Fruit fly (Drosophila melanogaster) whole organism, embryonic: ENCODE results near the gene CG10194.

ENCODE experiments used
- Antp ChIP-seq: fragments of 200-800 bp; sonication (Bioruptor generic); optimal IDR thresholded peaks from 3 replicates; lab custom pipeline; 2016; ENCODE audit warnings: missing biosample characterization, missing genetic modification characterization
- Awh ChIP-seq: fragments of 200-800 bp; sonication (Bioruptor generic); IDR thresholded peaks from 2 replicates; pipeline ENCODE4, ENCODE4 v1.3.6; 2022; ENCODE audit warnings: missing biosample characterization, missing genetic modification characterization
- C15 ChIP-seq: fragments of 200-800 bp; sonication (Bioruptor generic); IDR thresholded peaks from 3 replicates; pipeline ENCODE4 v1.3.6; 2022; ENCODE audit warnings: missing biosample characterization, missing genetic modification characterization
- CG10147 ChIP-seq: fragments of 200-800 bp; sonication (Bioruptor generic); optimal IDR thresholded peaks from 2 replicates; lab custom pipeline; 2019; ENCODE audit warnings: missing biosample characterization, mild to moderate bottlenecking, missing genetic modification characterization, moderate library complexity
- CG10979 ChIP-seq: fragments of 200-800 bp; sonication (Bioruptor generic); optimal IDR thresholded peaks from 2 replicates; lab custom pipeline; 2018; ENCODE audit warnings: missing biosample characterization, mild to moderate bottlenecking, missing genetic modification characterization, moderate library complexity
- CG11398 ChIP-seq: fragments of 200-800 bp; sonication (Bioruptor generic); optimal IDR thresholded peaks from 2 replicates; lab custom pipeline; 2016; ENCODE audit warnings: missing biosample characterization, missing genetic modification characterization
- CG11504 ChIP-seq: fragments of 200-800 bp; sonication (Bioruptor generic); optimal IDR thresholded peaks from 3 replicates; lab custom pipeline; 2019; ENCODE audit warnings: missing biosample characterization, mild to moderate bottlenecking, missing genetic modification characterization, moderate library complexity
- CG11560 ChIP-seq: fragments of 200-800 bp; sonication (Bioruptor generic); IDR thresholded peaks from 3 replicates; pipeline ENCODE4 v1.3.6; 2022; ENCODE audit warnings: missing biosample characterization, missing genetic modification characterization
- CG13296 ChIP-seq: fragments of 200-800 bp; sonication (Bioruptor generic); optimal IDR thresholded peaks from 3 replicates; lab custom pipeline; 2018; ENCODE audit warnings: missing biosample characterization, mild to moderate bottlenecking, missing genetic modification characterization
- CG14667 ChIP-seq: fragments of 200-800 bp; sonication (Bioruptor generic); IDR thresholded peaks from 2 replicates; pipeline ENCODE4 v1.3.6; 2022; ENCODE audit warnings: missing biosample characterization, missing genetic modification characterization
- CG1529 ChIP-seq: fragments of 200-800 bp; sonication (Bioruptor generic); optimal IDR thresholded peaks from 3 replicates; lab custom pipeline; 2018; ENCODE audit warnings: missing biosample characterization, missing genetic modification characterization
- CG18476 ChIP-seq: fragments of 200-800 bp; sonication (Bioruptor generic); optimal IDR thresholded peaks from 2 replicates; lab custom pipeline; 2016; ENCODE audit warnings: missing biosample characterization, mild to moderate bottlenecking, missing genetic modification characterization
- CG2129 ChIP-seq: fragments of 200-800 bp; sonication (Bioruptor generic); IDR thresholded peaks from 2 replicates; pipeline ENCODE4 v1.3.6; 2022; ENCODE audit warnings: missing biosample characterization, missing genetic modification characterization; ENCODE audit not compliant: partially characterized antibody
- CG31388 ChIP-seq: fragments of 200-800 bp; sonication (Bioruptor generic); optimal IDR thresholded peaks from 2 replicates; lab custom pipeline; 2016; ENCODE audit warnings: missing biosample characterization, missing genetic modification characterization
- CG31441 ChIP-seq: fragments of 200-800 bp; sonication (Bioruptor generic); IDR thresholded peaks from 2 replicates; pipeline ENCODE4 v1.3.6; 2022; ENCODE audit warnings: missing biosample characterization, missing genetic modification characterization
- CG32772 ChIP-seq: fragments of 200-800 bp; sonication (Bioruptor generic); IDR thresholded peaks from 2 replicates; pipeline ENCODE4 v1.3.6; 2022; ENCODE audit warnings: missing biosample characterization, missing genetic modification characterization
- CG3281 ChIP-seq: fragments of 200-800 bp; sonication (Bioruptor generic); optimal IDR thresholded peaks from 3 replicates; lab custom pipeline; 2017; ENCODE audit warnings: missing biosample characterization, mild to moderate bottlenecking, missing genetic modification characterization
- CG3838 ChIP-seq: fragments of 200-800 bp; sonication (Bioruptor generic); optimal IDR thresholded peaks from 3 replicates; lab custom pipeline; 2016; ENCODE audit warnings: missing biosample characterization, missing genetic modification characterization
- CG4707 ChIP-seq: fragments of 200-800 bp; sonication (Bioruptor generic); optimal IDR thresholded peaks from 2 replicates; lab custom pipeline; 2018; ENCODE audit warnings: missing biosample characterization, mild to moderate bottlenecking, missing genetic modification characterization, moderate library complexity
- CG6689 ChIP-seq: fragments of 200-800 bp; sonication (Bioruptor generic); IDR thresholded peaks from 2 replicates; pipeline ENCODE4 v1.3.6; 2022; ENCODE audit warnings: missing biosample characterization, missing genetic modification characterization
- CG7357 ChIP-seq: fragments of 200-800 bp; sonication (Bioruptor generic); IDR thresholded peaks from 3 replicates; pipeline ENCODE4 v1.3.6; 2022; ENCODE audit warnings: missing biosample characterization, missing genetic modification characterization
- CG7987 ChIP-seq: fragments of 200-800 bp; sonication (Bioruptor generic); optimal IDR thresholded peaks from 2 replicates; lab custom pipeline; 2018; ENCODE audit warnings: missing biosample characterization, mild to moderate bottlenecking, missing genetic modification characterization, moderate library complexity
- Dek ChIP-seq: fragments of 200-800 bp; sonication (Bioruptor generic); optimal IDR thresholded peaks from 3 replicates; lab custom pipeline; 2019; ENCODE audit warnings: missing biosample characterization, mild to moderate bottlenecking, missing genetic modification characterization, moderate library complexity
- HLHmδ ChIP-seq: fragments of 200-800 bp; sonication (Bioruptor generic); optimal IDR thresholded peaks from 2 replicates; lab custom pipeline; 2018; ENCODE audit warnings: missing biosample characterization, mild to moderate bottlenecking, missing genetic modification characterization, moderate library complexity
- Hmr ChIP-seq: fragments of 200-800 bp; sonication (Bioruptor generic); optimal IDR thresholded peaks from 3 replicates; lab custom pipeline; 2017; ENCODE audit warnings: mild to moderate bottlenecking, missing biosample characterization, missing genetic modification reagents, missing genetic modification characterization
- Hr39 ChIP-seq: fragments of >200 bp; optimal IDR thresholded peaks from 2 replicates; lab custom pipeline; 2017
- Kr ChIP-seq: fragments of 200-800 bp; sonication (Bioruptor generic); optimal IDR thresholded peaks from 2 replicates; lab custom pipeline; 2017; ENCODE audit warnings: missing biosample characterization, mild to moderate bottlenecking, missing genetic modification characterization
- Myb ChIP-seq: fragments of 200-800 bp; sonication (Bioruptor generic); optimal IDR thresholded peaks from 2 replicates; lab custom pipeline; 2016; ENCODE audit warnings: missing biosample characterization, missing genetic modification characterization
- Oli ChIP-seq: fragments of 200-800 bp; sonication (Bioruptor generic); optimal IDR thresholded peaks from 2 replicates; lab custom pipeline; 2018; ENCODE audit warnings: missing biosample characterization, mild to moderate bottlenecking, missing genetic modification characterization, moderate library complexity
- PHDP ChIP-seq: fragments of 200-800 bp; sonication (Bioruptor generic); optimal IDR thresholded peaks from 3 replicates; lab custom pipeline; 2018; ENCODE audit warnings: missing biosample characterization, mild to moderate bottlenecking, missing genetic modification characterization, moderate library complexity
- ap ChIP-seq: fragments of 200-800 bp; sonication (Bioruptor generic); IDR thresholded peaks from 2 replicates; pipeline ENCODE4 v1.3.6; 2022; ENCODE audit warnings: missing biosample characterization, missing genetic modification characterization
- bbx ChIP-seq: fragments of 200-800 bp; sonication (Bioruptor generic); IDR thresholded peaks from 2 replicates; pipeline ENCODE4 v1.3.6; 2022; ENCODE audit warnings: missing biosample characterization, missing genetic modification characterization; ENCODE audit not compliant: partially characterized antibody
- dpn ChIP-seq, 2 experiments: fragments of 200-800 bp; sonication (Bioruptor generic); optimal IDR thresholded peaks; 3 replicates each; lab custom pipeline; 2016; ENCODE audit warnings: missing biosample characterization in 2 of 2, missing genetic modification characterization in 2 of 2
- emc ChIP-seq: fragments of 200-800 bp; sonication (Bioruptor generic); optimal IDR thresholded peaks from 2 replicates; lab custom pipeline; 2016; ENCODE audit warnings: missing biosample characterization, missing genetic modification characterization
- esg ChIP-seq: fragments of 200-800 bp; sonication (Bioruptor generic); conservative IDR thresholded peaks from 2 replicates; pipeline ENCODE4 v1.3.6; 2022; ENCODE audit warnings: missing biosample characterization, missing genetic modification characterization
- ewg ChIP-seq: fragments of 200-800 bp; sonication (Bioruptor generic); optimal IDR thresholded peaks from 3 replicates; lab custom pipeline; 2017; ENCODE audit warnings: mild to moderate bottlenecking, missing biosample characterization, missing genetic modification reagents, missing genetic modification characterization
- fd96Cb ChIP-seq: fragments of 200-800 bp; sonication (Bioruptor generic); optimal IDR thresholded peaks from 2 replicates; lab custom pipeline; 2018; ENCODE audit warnings: missing biosample characterization, mild to moderate bottlenecking, missing genetic modification characterization, moderate library complexity
- gcm ChIP-seq: fragments of 200-800 bp; sonication (Bioruptor generic); optimal IDR thresholded peaks from 2 replicates; lab custom pipeline; 2019; ENCODE audit warnings: missing biosample characterization, mild to moderate bottlenecking, missing genetic modification characterization, moderate library complexity
- insv ChIP-seq, 2 experiments: fragments of 200-800 bp; sonication (Bioruptor generic); optimal IDR thresholded peaks; 3 replicates each; lab custom pipeline; 2016 to 2018; ENCODE audit warnings: missing biosample characterization in 2 of 2, missing genetic modification characterization in 2 of 2
- maf-S ChIP-seq: fragments of 200-800 bp; sonication (Bioruptor generic); optimal IDR thresholded peaks from 2 replicates; lab custom pipeline; 2016; ENCODE audit warnings: missing biosample characterization, missing genetic modification characterization
- mirr ChIP-seq: fragments of 200-800 bp; sonication (Bioruptor generic); optimal IDR thresholded peaks from 3 replicates; lab custom pipeline; 2018; ENCODE audit warnings: missing biosample characterization, mild to moderate bottlenecking, missing genetic modification characterization
- nerfin-1 ChIP-seq: fragments of 200-800 bp; sonication (Bioruptor generic); optimal IDR thresholded peaks from 3 replicates; lab custom pipeline; 2019; ENCODE audit warnings: missing biosample characterization, mild to moderate bottlenecking, missing genetic modification characterization, moderate library complexity
- prd ChIP-seq, 3 experiments: fragments of >200 bp in 2 of 3; fragments of 200-800 bp in 1 of 3; sonication (Bioruptor generic) in 1 of 3; optimal IDR thresholded peaks in 2 of 3; IDR thresholded peaks in 1 of 3; 2 replicates in 2 of 3; 3 replicates in 1 of 3; pipeline versions ENCODE4 v1.3.6 to Lab custom; 2017 to 2022; ENCODE audit warnings: missing biosample characterization in 1 of 3, missing genetic modification characterization in 1 of 3
- ranshi ChIP-seq: fragments of 200-800 bp; sonication (Bioruptor generic); IDR thresholded peaks from 2 replicates; pipeline ENCODE4 v1.3.6; 2022; ENCODE audit warnings: missing biosample characterization, missing genetic modification characterization
- row ChIP-seq: fragments of 200-800 bp; sonication (Bioruptor generic); IDR thresholded peaks from 3 replicates; pipeline ENCODE4 v1.3.6; 2022; ENCODE audit warnings: missing biosample characterization, missing genetic modification characterization
- salm ChIP-seq: fragments of 200-800 bp; sonication (Bioruptor generic); optimal IDR thresholded peaks from 2 replicates; lab custom pipeline; 2018; ENCODE audit warnings: missing biosample characterization, mild to moderate bottlenecking, missing genetic modification characterization
- sima ChIP-seq: fragments of 200-800 bp; sonication (Bioruptor generic); optimal IDR thresholded peaks from 2 replicates; lab custom pipeline; 2016; ENCODE audit warnings: missing biosample characterization, missing genetic modification characterization
- slbo ChIP-seq: fragments of 200-800 bp; sonication (Bioruptor generic); IDR thresholded peaks from 2 replicates; pipeline ENCODE4 v1.3.6; 2022; ENCODE audit warnings: missing biosample characterization, missing genetic modification characterization
- stwl ChIP-seq: fragments of 200-800 bp; sonication (Bioruptor generic); optimal IDR thresholded peaks from 3 replicates; lab custom pipeline; 2018; ENCODE audit warnings: missing biosample characterization, mild to moderate bottlenecking, missing genetic modification characterization, moderate library complexity
- wdn ChIP-seq: fragments of 200-800 bp; sonication (Bioruptor generic); IDR thresholded peaks from 2 replicates; pipeline ENCODE4 v1.3.6; 2022; ENCODE audit warnings: missing biosample characterization, missing genetic modification characterization

Gene CG10194

dm6 chr2L:19517154-19517814, 27.4 kb upstream of the CG10194 start, which contains the start of gene Hasp (continued):
- TF ChIP-seq emc (GFP tag; lab: Kevin White, UChicago) (no peak), Myb (GFP tag; lab: Kevin White, UChicago) (peak; percentile 21), Antp (GFP tag; lab: Kevin White, UChicago) (no peak), CG4707 (GFP tag; lab: Kevin White, UChicago) (peak; percentile 79), Hr39 (lab: Kevin White, UChicago) (no peak), bbx (GFP tag; lab: Robert Waterston, UW) (peak; percentile 89), gcm (GFP tag; lab: Kevin White, UChicago) (peak; percentile 59), CG10147 (peak; percentile 52), CG7987 (GFP tag; lab: Kevin White, UChicago) (no peak), CG32772 (no peak), CG31388 (GFP tag; lab: Kevin White, UChicago) (no peak), CG1529 (GFP tag; lab: Kevin White, UChicago) (no peak), mirr (GFP tag; lab: Kevin White, UChicago) (peak; percentile 8), CG11560 (tag; lab: Robert Waterston, UW) (no peak), CG13296 (peak; percentile 37), stwl (tag; lab: Kevin White, UChicago) (peak; percentile 73), dpn (GFP tag; optimal IDR thresholded peaks at IDR 0.05; lab: Kevin White, UChicago) (peak in 1 of 2 experiments; percentile 62), sima (GFP tag; lab: Kevin White, UChicago) (no peak), CG2129 (GFP tag; lab: Robert Waterston, UW) (no peak), fd96Cb (tag; lab: Kevin White, UChicago) (peak; percentile 69), CG3838 (GFP tag; lab: Kevin White, UChicago) (no peak), Kr (GFP tag; lab: Kevin White, UChicago) (no peak), CG11504 (tag; lab: Kevin White, UChicago) (peak; percentile 64), CG14667 (no peak), CG11398 (no peak), row (GFP tag; lab: Robert Waterston, UW) (peak; percentile 77), Dek (tag; lab: Kevin White, UChicago) (peak; percentile 18), maf-S (GFP tag; lab: Kevin White, UChicago) (no peak), esg (peak; percentile 56), PHDP (tag; lab: Kevin White, UChicago) (peak; percentile 61), CG18476 (GFP tag; lab: Kevin White, UChicago) (peak; percentile 42), CG6689 (GFP tag; lab: Robert Waterston, UW) (peak; percentile 39; the same call in 1 of the 2 replicates), CG10979 (tag; lab: Kevin White, UChicago) (peak; percentile 74), HLHmδ (GFP tag; lab: Kevin White, UChicago) (no peak), Awh (GFP tag; lab: Robert Waterston, UW) (no peak), C15 (GFP tag; lab: Robert Waterston, UW) (peak; percentile 16; the same call in 1 of the 3 replicates), CG7357 (GFP tag; lab: Robert Waterston, UW) (no peak), Oli (tag; lab: Kevin White, UChicago) (peak; percentile 63), nerfin-1 (tag; lab: Kevin White, UChicago) (peak; percentile 40), wdn (GFP tag; lab: Robert Waterston, UW) (no peak), slbo (GFP tag; lab: Robert Waterston, UW) (peak; percentile 59), CG31441 (peak; percentile 65), insv (GFP tag; optimal IDR thresholded peaks at IDR 0.05; lab: Kevin White, UChicago) (no peak), salm (no peak), Hmr (GFP tag; lab: Kevin White, UChicago) (peak; percentile 43), ranshi (GFP tag; lab: Robert Waterston, UW) (peak; percentile 33; the same call in 1 of the 2 replicates), CG3281 (GFP tag; lab: Kevin White, UChicago) (peak; percentile 64), prd (optimal IDR thresholded peaks at IDR 0.05; lab: Kevin White, UChicago) (no peak), prd (GFP tag; IDR thresholded peaks at IDR 0.05; lab: Robert Waterston, UW) (peak; percentile 36), ewg (GFP tag; lab: Kevin White, UChicago) (peak; percentile 41), ap (GFP tag; lab: Robert Waterston, UW) (peak; percentile 50)
